Worm (Caenorhabditis elegans) whole organism, young adult: ENCODE data around the gene T06A1.5.

Source experiments
- B0261.1 ChIP-seq: sonication (generic microtip); optimal IDR thresholded peaks from 2 replicates; lab custom pipeline; 2016; ENCODE audit warnings: mild to moderate bottlenecking, missing genetic modification characterization, moderate library complexity, missing compliant biosample characterization
- F10E7.11 ChIP-seq: sonication (generic microtip); optimal IDR thresholded peaks from 2 replicates; lab custom pipeline; 2017; ENCODE audit warnings: mild to moderate bottlenecking, missing genetic modification characterization, moderate library complexity, missing compliant biosample characterization
- F23B12.7 ChIP-seq: sonication (generic microtip); optimal IDR thresholded peaks from 2 replicates; lab custom pipeline; 2017; ENCODE audit warnings: missing genetic modification characterization, mild to moderate bottlenecking, missing compliant biosample characterization, antibody characterized with exemption, moderate library complexity; ENCODE audit not compliant: insufficient read depth
- F37B4.10 ChIP-seq: fragments of 200-800 bp; sonication (Bioruptor generic); IDR thresholded peaks from 2 replicates; pipeline ENCODE4 v1.3.6; 2022; ENCODE audit warnings: missing genetic modification characterization, missing compliant biosample characterization
- F39B2.1 ChIP-seq: fragments of 200-800 bp; sonication (Bioruptor generic); IDR thresholded peaks from 2 replicates; pipeline ENCODE4 v1.3.6; 2022; ENCODE audit warnings: missing genetic modification reagents, missing genetic modification characterization, missing compliant biosample characterization
- F57C9.4 ChIP-seq: sonication (generic microtip); optimal IDR thresholded peaks from 2 replicates; lab custom pipeline; 2017; ENCODE audit warnings: mild to moderate bottlenecking, missing genetic modification characterization, missing compliant biosample characterization
- Y56A3A.18 ChIP-seq: fragments of 200-800 bp; sonication (Bioruptor generic); IDR thresholded peaks from 2 replicates; pipeline ENCODE4 v1.3.6; 2022; ENCODE audit warnings: missing genetic modification reagents, missing genetic modification characterization, missing compliant biosample characterization
- Y79H2A.3 ChIP-seq: fragments of 200-800 bp; sonication (Bioruptor generic); conservative IDR thresholded peaks from 2 replicates; pipeline ENCODE4 v1.3.6; 2022; ENCODE audit warnings: missing genetic modification reagents, missing genetic modification characterization, missing compliant biosample characterization
- aptf-3 ChIP-seq: fragments of 200-800 bp; sonication (Bioruptor generic); IDR thresholded peaks from 2 replicates; pipeline ENCODE4 v1.3.6; 2022; ENCODE audit warnings: missing genetic modification characterization, missing compliant biosample characterization
- attf-3 ChIP-seq: fragments of 200-800 bp; sonication (Bioruptor generic); conservative IDR thresholded peaks from 2 replicates; pipeline ENCODE4 v1.3.6; 2022; ENCODE audit warnings: missing genetic modification reagents, missing genetic modification characterization, missing compliant biosample characterization
- cebp-1 ChIP-seq, 2 experiments: fragments of 200-800 bp in 1 of 2; sonication (Bioruptor generic) in 1 of 2; sonication (generic microtip) in 1 of 2; IDR thresholded peaks in 1 of 2; optimal IDR thresholded peaks in 1 of 2; 2 replicates each; pipeline versions ENCODE4 v1.3.6 to Lab custom; 2017 to 2022; ENCODE audit warnings: missing compliant biosample characterization in 2 of 2, missing genetic modification characterization in 2 of 2, mild to moderate bottlenecking in 1 of 2, missing genetic modification reagents in 1 of 2, moderate library complexity in 1 of 2
- ceh-79 ChIP-seq: sonication (generic microtip); optimal IDR thresholded peaks from 2 replicates; lab custom pipeline; 2017; ENCODE audit warnings: mild to moderate bottlenecking, missing genetic modification characterization, missing compliant biosample characterization
- die-1 ChIP-seq: sonication (generic microtip); optimal IDR thresholded peaks from 2 replicates; lab custom pipeline; 2016; ENCODE audit warnings: missing genotype, mild to moderate bottlenecking, missing genetic modification characterization, missing compliant biosample characterization
- ets-4 ChIP-seq: fragments of 200-800 bp; sonication (Bioruptor generic); optimal IDR thresholded peaks from 2 replicates; lab custom pipeline; 2018; ENCODE audit warnings: mild to moderate bottlenecking, missing genetic modification characterization, missing compliant biosample characterization
- gei-17 ChIP-seq: fragments of 200-800 bp; sonication (Bioruptor generic); optimal IDR thresholded peaks from 2 replicates; lab custom pipeline; 2018; ENCODE audit warnings: mild to moderate bottlenecking, missing genetic modification characterization, missing compliant biosample characterization
- him-1 ChIP-seq: sonication (generic microtip); optimal IDR thresholded peaks from 2 replicates; lab custom pipeline; 2016; ENCODE audit warnings: missing genotype, missing genetic modification reagents, missing genetic modification characterization, missing compliant biosample characterization
- let-526 ChIP-seq: fragments of 200-800 bp; sonication (Bioruptor generic); IDR thresholded peaks from 2 replicates; pipeline ENCODE4 v1.3.6; 2022; ENCODE audit warnings: missing genetic modification reagents, missing genetic modification characterization, missing compliant biosample characterization
- lin-26 ChIP-seq: fragments of 200-800 bp; sonication (Bioruptor generic); IDR thresholded peaks from 2 replicates; pipeline ENCODE4 v1.3.6; 2022; ENCODE audit warnings: missing genetic modification reagents, missing genetic modification characterization, missing compliant biosample characterization
- lsl-1 ChIP-seq: fragments of 200-800 bp; sonication (Bioruptor generic); optimal IDR thresholded peaks from 2 replicates; lab custom pipeline; 2018; ENCODE audit warnings: mild to moderate bottlenecking, missing genetic modification characterization, moderate library complexity, missing compliant biosample characterization
- madf-8 ChIP-seq: fragments of 200-800 bp; sonication (Bioruptor generic); conservative IDR thresholded peaks from 2 replicates; pipeline ENCODE4 v1.3.6; 2022; ENCODE audit warnings: missing genetic modification reagents, missing genetic modification characterization, missing compliant biosample characterization
- mes-4 ChIP-seq: sonication (generic microtip); optimal IDR thresholded peaks from 2 replicates; lab custom pipeline; 2016; ENCODE audit warnings: missing genotype, missing genetic modification characterization, missing compliant biosample characterization
- nfya-1 ChIP-seq: sonication (generic microtip); optimal IDR thresholded peaks from 2 replicates; lab custom pipeline; 2017; ENCODE audit warnings: antibody characterized with exemption, missing compliant biosample characterization, missing genetic modification characterization, borderline replicate concordance; ENCODE audit not compliant: insufficient read depth
- nfyb-1 ChIP-seq: fragments of 200-800 bp; sonication (Bioruptor generic); IDR thresholded peaks from 2 replicates; pipeline ENCODE4 v1.3.6; 2022; ENCODE audit warnings: missing genetic modification reagents, missing genetic modification characterization, missing compliant biosample characterization
- nhr-27 ChIP-seq: fragments of 200-800 bp; sonication (Bioruptor generic); optimal IDR thresholded peaks from 2 replicates; lab custom pipeline; 2018; ENCODE audit warnings: mild to moderate bottlenecking, missing genetic modification characterization, moderate library complexity, missing compliant biosample characterization
- pbrm-1 ChIP-seq: fragments of 200-800 bp; sonication (Bioruptor generic); IDR thresholded peaks from 2 replicates; pipeline ENCODE4 v1.3.6; 2022; ENCODE audit warnings: missing genetic modification reagents, missing genetic modification characterization, missing compliant biosample characterization
- rcor-1 ChIP-seq: fragments of 200-800 bp; sonication (Bioruptor generic); IDR thresholded peaks from 2 replicates; pipeline ENCODE4 v1.3.6; 2022; ENCODE audit warnings: missing genetic modification reagents, missing genetic modification characterization, missing compliant biosample characterization
- repo-1 ChIP-seq: sonication (generic microtip); optimal IDR thresholded peaks from 2 replicates; lab custom pipeline; 2017; ENCODE audit warnings: mild to moderate bottlenecking, missing genetic modification characterization, missing compliant biosample characterization
- tbp1 ChIP-seq: fragments of 200-800 bp; sonication (Bioruptor generic); optimal IDR thresholded peaks from 2 replicates; lab custom pipeline; 2018; ENCODE audit warnings: mild to moderate bottlenecking, missing genetic modification characterization, missing compliant biosample characterization
- tlf-1 ChIP-seq: fragments of 200-800 bp; sonication (Bioruptor generic); optimal IDR thresholded peaks from 2 replicates; lab custom pipeline; 2018; ENCODE audit warnings: mild to moderate bottlenecking, missing genetic modification characterization, missing compliant biosample characterization
- unc-62 ChIP-seq: fragments of 150-350 bp; optimal IDR thresholded peaks from 2 replicates; lab custom pipeline; 2014; ENCODE audit warnings: missing biosample characterization, missing genetic modification reagents, missing genetic modification characterization
- zim-3 ChIP-seq: sonication (generic microtip); optimal IDR thresholded peaks from 2 replicates; lab custom pipeline; 2017; ENCODE audit warnings: mild to moderate bottlenecking, missing genetic modification characterization, moderate library complexity, missing compliant biosample characterization
- ztf-25 ChIP-seq: fragments of 200-800 bp; sonication (Bioruptor generic); IDR thresholded peaks from 2 replicates; pipeline ENCODE4 v1.3.6; 2022; ENCODE audit warnings: missing genetic modification reagents, missing genetic modification characterization, missing compliant biosample characterization
- ztf-26 ChIP-seq: sonication (generic microtip); optimal IDR thresholded peaks from 2 replicates; lab custom pipeline; 2017; ENCODE audit warnings: missing genetic modification characterization, missing compliant biosample characterization

T06A1.5 gene

DNA sequence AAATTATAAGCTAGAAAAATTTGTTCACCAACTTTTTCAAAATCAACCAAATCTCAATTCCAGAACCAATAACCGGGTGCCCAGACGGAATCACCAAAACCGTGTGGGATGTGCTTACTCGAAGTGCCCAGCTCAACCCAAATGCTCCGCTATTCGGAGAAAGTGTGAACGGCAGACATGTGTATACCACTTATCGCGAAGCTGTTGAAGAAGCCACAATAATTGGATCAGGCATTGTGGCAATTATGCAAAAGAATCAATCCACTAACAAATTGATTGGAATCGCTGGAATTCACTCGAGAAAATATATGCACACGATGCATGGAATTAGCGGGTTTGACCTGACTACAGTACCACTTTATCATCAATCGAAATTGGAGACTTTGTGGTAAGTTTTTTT lies 42.7 kb downstream of the T06A1.5 start:
- TF ChIP-seq ets-4 (GFP tag; lab: Kevin White, UChicago) (no peak), cebp-1 (GFP tag; IDR thresholded peaks at IDR 0.05; lab: Robert Waterston, UW) (no peak), cebp-1 (tag; optimal IDR thresholded peaks at IDR 0.05; lab: Kevin White, UChicago) (no peak), tbp1 (GFP tag; lab: Kevin White, UChicago) (no peak), F10E7.11 (tag; lab: Kevin White, UChicago) (no peak), pbrm-1 (GFP tag; lab: Robert Waterston, UW) (no peak), ztf-26 (no peak), F37B4.10 (GFP tag; lab: Robert Waterston, UW) (no peak), repo-1 (no peak), attf-3 (GFP tag; lab: Robert Waterston, UW) (no peak), ceh-79 (tag; lab: Kevin White, UChicago) (no peak), Y56A3A.18 (GFP tag; lab: Robert Waterston, UW) (no peak), aptf-3 (GFP tag; lab: Robert Waterston, UW) (no peak), mes-4 (tag; lab: Kevin White, UChicago) (no peak), B0261.1 (tag; lab: Kevin White, UChicago) (no peak), Y79H2A.3 (GFP tag; lab: Robert Waterston, UW) (no peak), tlf-1 (GFP tag; lab: Kevin White, UChicago) (no peak), F23B12.7 (tag; lab: Kevin White, UChicago) (no peak)

DNA sequence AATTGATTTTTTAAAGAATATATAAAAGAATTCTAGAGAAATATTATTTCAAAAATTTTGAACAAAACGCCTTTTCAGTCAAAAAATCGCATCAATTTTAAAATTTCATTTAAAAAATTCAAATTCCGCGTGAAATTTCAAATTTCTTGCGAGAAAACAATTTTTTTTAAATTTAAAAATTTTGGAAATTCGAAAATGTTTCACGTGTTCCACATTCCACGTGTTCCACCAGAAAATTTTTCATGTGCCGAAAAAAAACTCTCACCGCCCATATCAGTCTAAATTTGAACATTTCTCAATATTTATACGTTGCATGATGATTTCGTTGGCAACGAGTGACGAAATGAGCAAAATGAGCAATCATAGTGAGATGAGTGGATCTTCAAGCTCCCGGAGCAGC lies 48.0 kb downstream of the T06A1.5 start, which contains the start of gene fbxa-201:
fbxa-201 (plus strand) TSS at position 301 of the 400 bp plus-strand sequence.
- no peak for TF ChIP-seq ztf-25 (GFP tag; lab: Robert Waterston, UW)
- no peak for TF ChIP-seq nfya-1 (tag; lab: Kevin White, UChicago)
- TF ChIP-seq die-1: no peak
- TF ChIP-seq Y56A3A.18 (GFP tag; lab: Robert Waterston, UW): no peak
- no peak for TF ChIP-seq gei-17 (GFP tag; lab: Kevin White, UChicago)
- TF ChIP-seq F37B4.10 (GFP tag; lab: Robert Waterston, UW): no peak
- no peak for TF ChIP-seq zim-3 (tag; lab: Kevin White, UChicago)

DNA sequence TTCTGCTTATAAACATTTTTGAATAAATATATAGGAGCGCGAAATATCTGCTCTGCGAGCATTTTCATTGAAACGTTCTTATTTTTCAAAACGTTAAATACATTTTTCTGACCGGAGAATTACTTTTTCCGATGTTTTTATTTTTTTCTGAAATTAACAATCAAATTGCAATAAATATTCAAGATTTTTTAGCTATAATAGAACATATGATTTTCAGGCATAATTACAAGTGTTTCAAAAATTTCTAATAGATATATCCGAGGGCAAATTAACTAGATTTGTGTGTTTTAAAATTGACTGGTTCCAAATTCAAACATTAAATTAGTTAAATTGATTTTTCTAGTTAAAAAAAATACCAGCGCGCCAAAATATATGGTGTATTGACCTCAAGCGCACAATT lies 51.9 kb downstream of the T06A1.5 start, which contains the start of gene T08B1.4:
T08B1.4 (plus strand) TSS at position 301 of the 400 bp plus-strand sequence.
- TF ChIP-seq nhr-27 (tag; lab: Kevin White, UChicago) (no peak), F39B2.1 (GFP tag; lab: Robert Waterston, UW) (no peak), unc-62 (GFP tag; lab: Kevin White, UChicago) (no peak), mes-4 (tag; lab: Kevin White, UChicago) (no peak), nfyb-1 (GFP tag; lab: Robert Waterston, UW) (no peak), F57C9.4 (no peak), rcor-1 (no peak), him-1 (tag; lab: Kevin White, UChicago) (no peak), ztf-25 (GFP tag; lab: Robert Waterston, UW) (no peak), madf-8 (no peak), let-526 (GFP tag; lab: Robert Waterston, UW) (no peak), lin-26 (GFP tag; lab: Robert Waterston, UW) (no peak), ets-4 (GFP tag; lab: Kevin White, UChicago) (no peak), lsl-1 (GFP tag; lab: Kevin White, UChicago) (no peak)
